Fruit fly (Drosophila melanogaster) whole organism, prepupa: ENCODE results near the gene Elo68alpha.

Experiments used
- CG10631 ChIP-seq: fragments of 200-800 bp; sonication (Bioruptor generic); optimal IDR thresholded peaks from 2 replicates; lab custom pipeline; 2016; ENCODE audit warnings: missing biosample characterization, missing genetic modification characterization
- CG11294 ChIP-seq: fragments of 200-800 bp; sonication (Bioruptor generic); IDR thresholded peaks from 2 replicates; pipeline ENCODE4 v1.3.6; 2022; ENCODE audit warnings: missing biosample characterization, missing genetic modification characterization
- CG16779 ChIP-seq: fragments of 200-800 bp; sonication (Bioruptor generic); optimal IDR thresholded peaks from 3 replicates; lab custom pipeline; 2017; ENCODE audit warnings: missing biosample characterization, mild to moderate bottlenecking, missing genetic modification characterization
- CG3919 ChIP-seq: fragments of 200-800 bp; sonication (Bioruptor generic); optimal IDR thresholded peaks from 3 replicates; lab custom pipeline; 2016; ENCODE audit warnings: missing biosample characterization, missing genetic modification characterization
- CG6854 ChIP-seq: fragments of 200-800 bp; sonication (Bioruptor generic); optimal IDR thresholded peaks from 2 replicates; lab custom pipeline; 2017; ENCODE audit warnings: missing biosample characterization, mild to moderate bottlenecking, missing genetic modification characterization
- Hr39 ChIP-seq: fragments of 200-800 bp; sonication (Bioruptor generic); optimal IDR thresholded peaks from 2 replicates; lab custom pipeline; 2016; ENCODE audit warnings: missing biosample characterization, missing genetic modification characterization
- Hr4 ChIP-seq: fragments of 200-800 bp; sonication (Bioruptor generic); optimal IDR thresholded peaks from 3 replicates; lab custom pipeline; 2016; ENCODE audit warnings: missing biosample characterization, missing genetic modification characterization
- Lpt ChIP-seq: fragments of 200-800 bp; sonication (Bioruptor generic); optimal IDR thresholded peaks from 3 replicates; lab custom pipeline; 2016; ENCODE audit warnings: missing biosample characterization, missing genetic modification characterization
- Sox102F ChIP-seq: fragments of 200-800 bp; sonication (Bioruptor generic); optimal IDR thresholded peaks from 2 replicates; lab custom pipeline; 2016; ENCODE audit warnings: missing biosample characterization, mild to moderate bottlenecking, missing genetic modification characterization
- Sox14 ChIP-seq: fragments of 200-800 bp; sonication (Bioruptor generic); optimal IDR thresholded peaks from 3 replicates; lab custom pipeline; 2016; ENCODE audit warnings: missing biosample characterization, missing genetic modification characterization
- acj6 ChIP-seq: fragments of 200-800 bp; sonication (Bioruptor generic); optimal IDR thresholded peaks from 3 replicates; lab custom pipeline; 2016; ENCODE audit warnings: missing biosample characterization, missing genetic modification characterization

dm6 chr3L:11138862-11139261 is 36.0 kb upstream of the Elo68alpha start:
- TF ChIP-seq acj6 (GFP tag; lab: Kevin White, UChicago) = no peak
- TF ChIP-seq CG10631 (GFP tag; lab: Kevin White, UChicago) = no peak
- TF ChIP-seq CG11294 = no peak
- no peak for TF ChIP-seq CG6854 (GFP tag; lab: Kevin White, UChicago)
- no peak for TF ChIP-seq CG3919 (GFP tag; lab: Kevin White, UChicago)
- no peak for TF ChIP-seq Hr4 (GFP tag; lab: Kevin White, UChicago)
- TF ChIP-seq CG16779 (tag; lab: Kevin White, UChicago) = no peak
- no peak for TF ChIP-seq Sox14 (GFP tag; lab: Kevin White, UChicago)
- no peak for TF ChIP-seq Sox102F (GFP tag; lab: Kevin White, UChicago)
- peak; percentile 54 for TF ChIP-seq Lpt (GFP tag; lab: Kevin White, UChicago)
- no peak for TF ChIP-seq Hr39
